Fruit fly (Drosophila melanogaster) whole organism, embryonic: ENCODE results near the gene Patr-1.
A peak's percentile ranks its signal among the peaks of the same experiment; 100 is the strongest.

Experiments
- Atf3 ChIP-seq: fragments of 200-800 bp; sonication (Bioruptor generic); optimal IDR thresholded peaks from 3 replicates; lab custom pipeline; 2016; ENCODE audit warnings: missing biosample characterization, missing genetic modification characterization
- BtbVII ChIP-seq: fragments of 200-800 bp; sonication (Bioruptor generic); optimal IDR thresholded peaks from 3 replicates; lab custom pipeline; 2017; ENCODE audit warnings: missing biosample characterization, mild to moderate bottlenecking, missing genetic modification characterization
- CG10209 ChIP-seq: fragments of 200-800 bp; sonication (Bioruptor generic); optimal IDR thresholded peaks from 3 replicates; lab custom pipeline; 2017; ENCODE audit warnings: missing biosample characterization, mild to moderate bottlenecking, missing genetic modification characterization, missing genetic modification reagents
- CG10979 ChIP-seq: fragments of 200-800 bp; sonication (Bioruptor generic); optimal IDR thresholded peaks from 2 replicates; lab custom pipeline; 2018; ENCODE audit warnings: missing biosample characterization, mild to moderate bottlenecking, missing genetic modification characterization, moderate library complexity
- CG11093 ChIP-seq: fragments of 200-800 bp; sonication (Bioruptor generic); IDR thresholded peaks from 3 replicates; pipeline ENCODE4 v1.3.6; 2022; ENCODE audit warnings: missing biosample characterization, missing genetic modification characterization
- CG11504 ChIP-seq: fragments of 200-800 bp; sonication (Bioruptor generic); optimal IDR thresholded peaks from 3 replicates; lab custom pipeline; 2019; ENCODE audit warnings: missing biosample characterization, mild to moderate bottlenecking, missing genetic modification characterization, moderate library complexity
- CG1233 ChIP-seq: fragments of 200-800 bp; sonication (Bioruptor generic); optimal IDR thresholded peaks from 4 replicates; lab custom pipeline; 2018; ENCODE audit warnings: missing biosample characterization, mild to moderate bottlenecking, missing genetic modification characterization
- CG13123 ChIP-seq: fragments of 200-800 bp; sonication (Bioruptor generic); optimal IDR thresholded peaks from 2 replicates; lab custom pipeline; 2016; ENCODE audit warnings: missing biosample characterization, missing genetic modification characterization
- CG13624 ChIP-seq: fragments of 200-800 bp; sonication (Bioruptor generic); optimal IDR thresholded peaks from 2 replicates; lab custom pipeline; 2016; ENCODE audit warnings: missing biosample characterization, missing genetic modification characterization
- CG15011 ChIP-seq: fragments of 200-800 bp; sonication (Bioruptor generic); optimal IDR thresholded peaks from 3 replicates; lab custom pipeline; 2018; ENCODE audit warnings: missing biosample characterization, mild to moderate bottlenecking, missing genetic modification characterization
- CG1529 ChIP-seq: fragments of 200-800 bp; sonication (Bioruptor generic); optimal IDR thresholded peaks from 3 replicates; lab custom pipeline; 2018; ENCODE audit warnings: missing biosample characterization, missing genetic modification characterization
- CG15696 ChIP-seq: fragments of 200-800 bp; sonication (Bioruptor generic); optimal IDR thresholded peaks from 2 replicates; lab custom pipeline; 2019; ENCODE audit warnings: missing biosample characterization, mild to moderate bottlenecking, missing genetic modification characterization, moderate library complexity
- CG1602 ChIP-seq: fragments of 200-800 bp; sonication (Bioruptor generic); optimal IDR thresholded peaks from 3 replicates; lab custom pipeline; 2016; ENCODE audit warnings: missing biosample characterization, missing genetic modification characterization
- CG16815 ChIP-seq: fragments of 200-800 bp; sonication (Bioruptor generic); optimal IDR thresholded peaks from 3 replicates; lab custom pipeline; 2017; ENCODE audit warnings: missing biosample characterization, mild to moderate bottlenecking, missing genetic modification characterization
- CG17361 ChIP-seq: fragments of 200-800 bp; sonication (Bioruptor generic); IDR thresholded peaks from 3 replicates; pipeline ENCODE4 v1.3.6; 2022; ENCODE audit warnings: missing biosample characterization, missing genetic modification characterization
- CG2199 ChIP-seq: fragments of 200-800 bp; sonication (Bioruptor generic); IDR thresholded peaks from 3 replicates; pipeline ENCODE4 v1.3.6; 2022; ENCODE audit warnings: missing biosample characterization, missing genetic modification characterization
- CG2202 ChIP-seq: fragments of 200-800 bp; sonication (Bioruptor generic); optimal IDR thresholded peaks from 2 replicates; lab custom pipeline; 2018; ENCODE audit warnings: missing biosample characterization, mild to moderate bottlenecking, missing genetic modification characterization
- CG4730 ChIP-seq: fragments of 200-800 bp; sonication (Bioruptor generic); IDR thresholded peaks from 2 replicates; pipeline ENCODE4 v1.3.6; 2022; ENCODE audit warnings: missing biosample characterization, missing genetic modification characterization
- CG6813 ChIP-seq: fragments of 200-800 bp; sonication (Bioruptor generic); optimal IDR thresholded peaks from 2 replicates; lab custom pipeline; 2017; ENCODE audit warnings: missing biosample characterization, missing genetic modification characterization, mild to moderate bottlenecking, moderate library complexity, missing genetic modification reagents
- CG7556 ChIP-seq: fragments of 200-800 bp; sonication (Bioruptor generic); optimal IDR thresholded peaks from 2 replicates; lab custom pipeline; 2017; ENCODE audit warnings: missing biosample characterization, mild to moderate bottlenecking, missing genetic modification characterization
- CG7786 ChIP-seq: fragments of 200-800 bp; sonication (Bioruptor generic); optimal IDR thresholded peaks from 2 replicates; lab custom pipeline; 2016; ENCODE audit warnings: missing biosample characterization, missing genetic modification characterization
- CG7928 ChIP-seq: fragments of 200-800 bp; sonication (Bioruptor generic); optimal IDR thresholded peaks from 2 replicates; lab custom pipeline; 2017; ENCODE audit warnings: missing biosample characterization, mild to moderate bottlenecking, missing genetic modification characterization
- CG8388 ChIP-seq: fragments of 200-800 bp; sonication (Bioruptor generic); optimal IDR thresholded peaks from 2 replicates; lab custom pipeline; 2019; ENCODE audit warnings: missing biosample characterization, mild to moderate bottlenecking, missing genetic modification characterization, moderate library complexity
- CG8924 ChIP-seq: fragments of 200-800 bp; optimal IDR thresholded peaks from 3 replicates; lab custom pipeline; 2019; ENCODE audit warnings: missing biosample characterization, mild to moderate bottlenecking, missing genetic modification characterization, moderate library complexity
- CG9609 ChIP-seq: fragments of 200-800 bp; sonication (Bioruptor generic); optimal IDR thresholded peaks from 3 replicates; lab custom pipeline; 2016; ENCODE audit warnings: missing biosample characterization, missing genetic modification characterization
- Dad ChIP-seq: fragments of 200-800 bp; sonication (Bioruptor generic); optimal IDR thresholded peaks from 3 replicates; lab custom pipeline; 2016; ENCODE audit warnings: missing biosample characterization, missing genetic modification characterization
- Fer1 ChIP-seq: fragments of 200-800 bp; sonication (Bioruptor generic); optimal IDR thresholded peaks from 2 replicates; lab custom pipeline; 2017; ENCODE audit warnings: missing biosample characterization, mild to moderate bottlenecking, missing genetic modification characterization
- Gug ChIP-seq: fragments of 200-800 bp; sonication (Bioruptor generic); IDR thresholded peaks from 4 replicates; pipeline ENCODE4 v1.3.6; 2022; ENCODE audit warnings: missing biosample characterization, missing genetic modification characterization
- Kr ChIP-seq: fragments of 200-800 bp; sonication (Bioruptor generic); optimal IDR thresholded peaks from 2 replicates; lab custom pipeline; 2017; ENCODE audit warnings: missing biosample characterization, mild to moderate bottlenecking, missing genetic modification characterization
- MESR4 ChIP-seq: fragments of 200-800 bp; sonication (Bioruptor generic); optimal IDR thresholded peaks from 2 replicates; lab custom pipeline; 2018; ENCODE audit warnings: missing biosample characterization, mild to moderate bottlenecking, missing genetic modification characterization, moderate library complexity
- MTF-1 ChIP-seq: fragments of 200-800 bp; sonication (Bioruptor generic); optimal IDR thresholded peaks from 2 replicates; lab custom pipeline; 2018; ENCODE audit warnings: missing biosample characterization, mild to moderate bottlenecking, missing genetic modification characterization, borderline replicate concordance
- NC2β ChIP-seq: fragments of 200-800 bp; sonication (Bioruptor generic); optimal IDR thresholded peaks from 2 replicates; lab custom pipeline; 2016; ENCODE audit warnings: missing biosample characterization, missing genetic modification characterization
- Optix ChIP-seq: fragments of 200-800 bp; sonication (Bioruptor generic); IDR thresholded peaks from 3 replicates; pipeline ENCODE4 v1.3.6; 2022; ENCODE audit warnings: missing biosample characterization, missing genetic modification characterization
- Sry-β ChIP-seq: fragments of 200-800 bp; sonication (Bioruptor generic); optimal IDR thresholded peaks from 2 replicates; lab custom pipeline; 2018; ENCODE audit warnings: missing biosample characterization, mild to moderate bottlenecking, missing genetic modification characterization, moderate library complexity
- Stat92E ChIP-seq, 3 experiments: fragments of >200 bp in 2 of 3; fragments of 200-800 bp in 1 of 3; sonication (Bioruptor generic) in 1 of 3; optimal IDR thresholded peaks; 2 replicates each; lab custom pipeline; 2017 to 2019; ENCODE audit warnings: missing biosample characterization in 3 of 3, missing genetic modification characterization in 3 of 3, mild to moderate bottlenecking in 1 of 3, moderate library complexity in 1 of 3
- bcd ChIP-seq: fragments of 200-800 bp; sonication (Bioruptor generic); optimal IDR thresholded peaks from 2 replicates; lab custom pipeline; 2017; ENCODE audit warnings: missing biosample characterization, mild to moderate bottlenecking, missing genetic modification characterization
- ci ChIP-seq: fragments of 200-800 bp; sonication (Bioruptor generic); IDR thresholded peaks from 3 replicates; pipeline ENCODE4 v1.3.6; 2022; ENCODE audit warnings: missing biosample characterization, missing genetic modification characterization
- corto ChIP-seq: fragments of 200-800 bp; sonication (Bioruptor generic); optimal IDR thresholded peaks from 2 replicates; lab custom pipeline; 2016; ENCODE audit warnings: missing biosample characterization, mild to moderate bottlenecking, missing genetic modification characterization, moderate library complexity
- dan ChIP-seq: fragments of 200-800 bp; sonication (Bioruptor generic); IDR thresholded peaks from 2 replicates; pipeline ENCODE4 v1.3.6; 2022; ENCODE audit warnings: missing biosample characterization, missing genetic modification characterization
- danr ChIP-seq: fragments of 200-800 bp; sonication (Bioruptor generic); IDR thresholded peaks from 2 replicates; pipeline ENCODE4 v1.3.6; 2022; ENCODE audit warnings: missing biosample characterization, missing genetic modification characterization
- eve ChIP-seq, 2 experiments: fragments of >200 bp; optimal IDR thresholded peaks; 2 replicates each; lab custom pipeline; 2017; ENCODE audit warnings: missing biosample characterization in 2 of 2, missing genetic modification characterization in 2 of 2
- grau ChIP-seq: fragments of 200-800 bp; optimal IDR thresholded peaks from 3 replicates; lab custom pipeline; 2019; ENCODE audit warnings: missing biosample characterization, mild to moderate bottlenecking, missing genetic modification characterization, moderate library complexity
- odd ChIP-seq: fragments of 200-800 bp; sonication (Bioruptor generic); optimal IDR thresholded peaks from 2 replicates; lab custom pipeline; 2017; ENCODE audit warnings: missing biosample characterization, mild to moderate bottlenecking, missing genetic modification characterization
- p53 ChIP-seq: fragments of 200-800 bp; sonication (Bioruptor generic); optimal IDR thresholded peaks from 2 replicates; lab custom pipeline; 2016; ENCODE audit warnings: missing biosample characterization, missing genetic modification characterization
- sens-2 ChIP-seq: fragments of 200-800 bp; sonication (Bioruptor generic); IDR thresholded peaks from 2 replicates; pipeline ENCODE4 v1.3.6; 2022; ENCODE audit warnings: missing biosample characterization, missing genetic modification characterization
- sqz ChIP-seq: fragments of 200-800 bp; sonication (Bioruptor generic); optimal IDR thresholded peaks from 3 replicates; lab custom pipeline; 2018; ENCODE audit warnings: missing biosample characterization, mild to moderate bottlenecking, missing genetic modification characterization
- tin ChIP-seq: fragments of 200-800 bp; sonication (Bioruptor generic); optimal IDR thresholded peaks from 3 replicates; lab custom pipeline; 2016; ENCODE audit warnings: missing biosample characterization, missing genetic modification characterization
- tio ChIP-seq: fragments of 200-800 bp; sonication (Bioruptor generic); optimal IDR thresholded peaks from 2 replicates; lab custom pipeline; 2017; ENCODE audit warnings: missing biosample characterization, missing genetic modification characterization, inconsistent platforms
- trem ChIP-seq: fragments of 200-800 bp; optimal IDR thresholded peaks from 3 replicates; lab custom pipeline; 2019; ENCODE audit warnings: missing biosample characterization, mild to moderate bottlenecking, missing genetic modification characterization, moderate library complexity

Patr-1 gene

DNA sequence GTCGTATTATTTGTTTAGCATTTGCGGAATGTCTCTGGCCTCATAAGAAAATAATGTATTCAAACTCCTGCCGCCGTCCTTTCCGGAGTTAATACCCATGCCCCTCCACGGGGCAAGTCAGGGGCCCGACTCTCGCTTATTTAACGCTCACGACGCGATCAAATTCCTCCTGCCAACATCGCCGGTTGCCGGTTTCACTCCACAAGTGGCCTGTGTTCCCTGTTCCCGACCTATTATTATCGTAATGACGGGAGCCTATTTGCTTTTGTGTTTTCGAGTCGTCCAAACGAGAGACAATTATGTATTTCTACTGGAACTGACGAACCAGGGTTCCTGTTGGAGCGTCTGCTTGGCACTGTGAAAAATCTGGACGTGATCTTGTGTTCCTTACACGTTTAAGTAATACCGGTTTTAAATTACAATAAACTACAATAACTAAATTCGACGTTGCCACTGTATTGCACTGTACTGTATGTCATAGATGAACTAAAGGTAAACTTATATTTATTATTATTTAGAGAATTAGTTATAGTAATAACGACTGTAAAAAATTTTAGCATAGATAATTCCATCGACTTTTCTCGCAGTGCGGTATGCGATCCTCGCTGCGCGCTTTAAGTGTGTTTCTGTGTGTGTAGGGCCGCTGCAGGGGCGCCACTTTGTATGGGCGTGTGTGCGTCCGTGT is 9.2 kb downstream of the Patr-1 start (continued):
- TF ChIP-seq sqz (peak; percentile 5), CG11093 (GFP tag; lab: Robert Waterston, UW) (peak; percentile 62; the same call in 1 of the 3 replicates), NC2β (GFP tag; lab: Kevin White, UChicago) (peak; percentile 14), sens-2 (0 out of 2 replicates have a peak, but pooled peaks have one; percentile 26), CG10209 (GFP tag; lab: Kevin White, UChicago) (peak; percentile 49), Atf3 (GFP tag; lab: Kevin White, UChicago) (peak; percentile 3), CG15696 (tag; lab: Kevin White, UChicago) (peak; percentile 95), CG17361 (GFP tag; lab: Robert Waterston, UW) (peak; percentile 66), CG7928 (no peak), BtbVII (GFP tag; lab: Kevin White, UChicago) (no peak), CG13624 (GFP tag; lab: Kevin White, UChicago) (no peak), tin (peak; percentile 43), CG10979 (peak; percentile 84), Optix (GFP tag; lab: Robert Waterston, UW) (0 out of 3 replicates have a peak, but pooled peaks have one; percentile 24), CG8388 (GFP tag; lab: Kevin White, UChicago) (peak; percentile 62), CG9609 (GFP tag; lab: Kevin White, UChicago) (no peak), CG1602 (peak; percentile 52), Stat92E (GFP tag; optimal IDR thresholded peaks at IDR 0.05; lab: Kevin White, UChicago) (no peak), CG1233 (GFP tag; lab: Kevin White, UChicago) (peak; percentile 56), Dad (GFP tag; lab: Kevin White, UChicago) (peak; percentile 1), CG4730 (GFP tag; lab: Robert Waterston, UW) (0 out of 2 replicates have a peak, but pooled peaks have one; percentile 24), trem (peak; percentile 52), CG6813 (GFP tag; lab: Kevin White, UChicago) (peak; percentile 34), CG2199 (GFP tag; lab: Robert Waterston, UW) (peak; percentile 65; the same call in 1 of the 3 replicates), odd (peak; percentile 11), ci (GFP tag; lab: Robert Waterston, UW) (peak; percentile 8; the same call in 1 of the 3 replicates), CG13123 (GFP tag; lab: Kevin White, UChicago) (peak; percentile 16), CG1529 (GFP tag; lab: Kevin White, UChicago) (peak; percentile 50), p53 (GFP tag; lab: Kevin White, UChicago) (no peak), CG16815 (GFP tag; lab: Kevin White, UChicago) (peak; percentile 83), CG8924 (peak; percentile 62), tio (peak; percentile 36), CG2202 (tag; lab: Kevin White, UChicago) (peak; percentile 65), CG7556 (GFP tag; lab: Kevin White, UChicago) (peak; percentile 38), corto (GFP tag; lab: Kevin White, UChicago) (peak; percentile 69), grau (peak; percentile 55), CG7786 (GFP tag; lab: Kevin White, UChicago) (peak; percentile 31), CG11504 (tag; lab: Kevin White, UChicago) (peak; percentile 16), Kr (GFP tag; lab: Kevin White, UChicago) (peak; percentile 5), Gug (GFP tag; lab: Robert Waterston, UW) (no peak), eve (GFP tag; optimal IDR thresholded peaks at IDR 0.05; lab: Kevin White, UChicago) (no peak), MTF-1 (no peak), CG15011 (GFP tag; lab: Kevin White, UChicago) (peak; percentile 0), MESR4 (GFP tag; lab: Kevin White, UChicago) (no peak), danr (GFP tag; lab: Robert Waterston, UW) (no peak), Fer1 (GFP tag; lab: Kevin White, UChicago) (no peak), bcd (GFP tag; lab: Kevin White, UChicago) (peak; percentile 6), Sry-β (GFP tag; lab: Kevin White, UChicago) (no peak), dan (GFP tag; lab: Robert Waterston, UW) (no peak; the same call in 1 of the 2 replicates)
